Fruit fly (Drosophila melanogaster) whole organism, embryonic: ENCODE measurements around the gene CG7656.

ENCODE experiments used
- BtbVII ChIP-seq: fragments of 200-800 bp; sonication (Bioruptor generic); optimal IDR thresholded peaks from 3 replicates; lab custom pipeline; 2017; ENCODE audit warnings: missing biosample characterization, mild to moderate bottlenecking, missing genetic modification characterization
- CG10543 ChIP-seq: fragments of 200-800 bp; sonication (Bioruptor generic); optimal IDR thresholded peaks from 3 replicates; lab custom pipeline; 2017; ENCODE audit warnings: missing biosample characterization, mild to moderate bottlenecking, missing genetic modification characterization, moderate library complexity
- CG10959 ChIP-seq: fragments of 200-800 bp; sonication (Bioruptor generic); IDR thresholded peaks from 2 replicates; pipeline ENCODE4 v1.3.6; 2022; ENCODE audit warnings: missing biosample characterization, missing genetic modification characterization
- CG11456 ChIP-seq: fragments of 200-800 bp; sonication (Bioruptor generic); IDR thresholded peaks from 3 replicates; pipeline ENCODE4 v1.3.6; 2022; ENCODE audit warnings: missing biosample characterization, missing genetic modification characterization
- CG12744 ChIP-seq: fragments of 200-800 bp; sonication (Bioruptor generic); optimal IDR thresholded peaks from 2 replicates; lab custom pipeline; 2016; ENCODE audit warnings: missing biosample characterization, missing genetic modification characterization
- CG13296 ChIP-seq: fragments of 200-800 bp; sonication (Bioruptor generic); optimal IDR thresholded peaks from 3 replicates; lab custom pipeline; 2018; ENCODE audit warnings: missing biosample characterization, mild to moderate bottlenecking, missing genetic modification characterization
- CG17328 ChIP-seq: fragments of 200-800 bp; sonication (Bioruptor generic); IDR thresholded peaks from 2 replicates; pipeline ENCODE4 v1.3.6; 2022; ENCODE audit warnings: missing biosample characterization, missing genetic modification characterization
- CG17912 ChIP-seq: fragments of 200-800 bp; sonication (Bioruptor generic); optimal IDR thresholded peaks from 2 replicates; lab custom pipeline; 2018; ENCODE audit warnings: missing biosample characterization, mild to moderate bottlenecking, missing genetic modification characterization
- CG1792 ChIP-seq: fragments of 200-800 bp; sonication (Bioruptor generic); optimal IDR thresholded peaks from 2 replicates; lab custom pipeline; 2016; ENCODE audit warnings: missing biosample characterization, missing genetic modification characterization
- CG18476 ChIP-seq: fragments of 200-800 bp; sonication (Bioruptor generic); optimal IDR thresholded peaks from 2 replicates; lab custom pipeline; 2016; ENCODE audit warnings: missing biosample characterization, mild to moderate bottlenecking, missing genetic modification characterization
- CG2678 ChIP-seq: fragments of 200-800 bp; sonication (Bioruptor generic); optimal IDR thresholded peaks from 3 replicates; lab custom pipeline; 2019; ENCODE audit warnings: missing biosample characterization, mild to moderate bottlenecking, missing genetic modification characterization, moderate library complexity
- CG3281 ChIP-seq: fragments of 200-800 bp; sonication (Bioruptor generic); optimal IDR thresholded peaks from 3 replicates; lab custom pipeline; 2017; ENCODE audit warnings: missing biosample characterization, mild to moderate bottlenecking, missing genetic modification characterization
- CG33557 ChIP-seq: fragments of 200-800 bp; sonication (Bioruptor generic); optimal IDR thresholded peaks from 2 replicates; lab custom pipeline; 2019; ENCODE audit warnings: missing biosample characterization, mild to moderate bottlenecking, missing genetic modification characterization, moderate library complexity
- CG7357 ChIP-seq: fragments of 200-800 bp; sonication (Bioruptor generic); IDR thresholded peaks from 3 replicates; pipeline ENCODE4 v1.3.6; 2022; ENCODE audit warnings: missing biosample characterization, missing genetic modification characterization
- CG7963 ChIP-seq: fragments of 200-800 bp; sonication (Bioruptor generic); IDR thresholded peaks from 3 replicates; pipeline ENCODE4 v1.3.6; 2022; ENCODE audit warnings: missing biosample characterization, missing genetic modification characterization; ENCODE audit not compliant: partially characterized antibody
- CG8359 ChIP-seq: fragments of 200-800 bp; sonication (Bioruptor generic); optimal IDR thresholded peaks from 2 replicates; lab custom pipeline; 2017; ENCODE audit warnings: missing biosample characterization, mild to moderate bottlenecking, missing genetic modification characterization, borderline replicate concordance
- Dll ChIP-seq: fragments of 200-800 bp; sonication (Bioruptor generic); IDR thresholded peaks from 4 replicates; pipeline ENCODE4 v1.3.6; 2022; ENCODE audit warnings: missing biosample characterization, missing genetic modification characterization; ENCODE audit not compliant: partially characterized antibody
- Drgx ChIP-seq: fragments of 200-800 bp; sonication (Bioruptor generic); IDR thresholded peaks from 2 replicates; pipeline ENCODE4 v1.3.6; 2022; ENCODE audit warnings: missing biosample characterization, missing genetic modification characterization
- ERR ChIP-seq: fragments of 200-800 bp; sonication (Bioruptor generic); optimal IDR thresholded peaks from 2 replicates; lab custom pipeline; 2016; ENCODE audit warnings: missing biosample characterization, missing genetic modification characterization
- Hmr ChIP-seq: fragments of 200-800 bp; sonication (Bioruptor generic); optimal IDR thresholded peaks from 3 replicates; lab custom pipeline; 2017; ENCODE audit warnings: mild to moderate bottlenecking, missing biosample characterization, missing genetic modification reagents, missing genetic modification characterization
- MBD-R2 ChIP-seq: fragments of 200-800 bp; sonication (Bioruptor generic); IDR thresholded peaks from 2 replicates; pipeline ENCODE4 v1.3.6; 2022; ENCODE audit warnings: missing biosample characterization, missing genetic modification characterization
- MESR4 ChIP-seq: fragments of 200-800 bp; sonication (Bioruptor generic); optimal IDR thresholded peaks from 2 replicates; lab custom pipeline; 2018; ENCODE audit warnings: missing biosample characterization, mild to moderate bottlenecking, missing genetic modification characterization, moderate library complexity
- NC2β ChIP-seq: fragments of 200-800 bp; sonication (Bioruptor generic); optimal IDR thresholded peaks from 2 replicates; lab custom pipeline; 2016; ENCODE audit warnings: missing biosample characterization, missing genetic modification characterization
- Nf-YB ChIP-seq: fragments of 200-800 bp; sonication (Bioruptor generic); optimal IDR thresholded peaks from 3 replicates; lab custom pipeline; 2019; ENCODE audit warnings: missing biosample characterization, mild to moderate bottlenecking, missing genetic modification characterization, moderate library complexity
- Oaz ChIP-seq: fragments of 200-800 bp; sonication (Bioruptor generic); IDR thresholded peaks from 2 replicates; pipeline ENCODE4 v1.3.6; 2022; ENCODE audit warnings: missing biosample characterization, missing genetic modification characterization
- Oli ChIP-seq: fragments of 200-800 bp; sonication (Bioruptor generic); optimal IDR thresholded peaks from 2 replicates; lab custom pipeline; 2018; ENCODE audit warnings: missing biosample characterization, mild to moderate bottlenecking, missing genetic modification characterization, moderate library complexity
- Optix ChIP-seq: fragments of 200-800 bp; sonication (Bioruptor generic); IDR thresholded peaks from 3 replicates; pipeline ENCODE4 v1.3.6; 2022; ENCODE audit warnings: missing biosample characterization, missing genetic modification characterization
- PHDP ChIP-seq: fragments of 200-800 bp; sonication (Bioruptor generic); optimal IDR thresholded peaks from 3 replicates; lab custom pipeline; 2018; ENCODE audit warnings: missing biosample characterization, mild to moderate bottlenecking, missing genetic modification characterization, moderate library complexity
- Rfx ChIP-seq: fragments of 200-800 bp; sonication (Bioruptor generic); IDR thresholded peaks from 2 replicates; pipeline ENCODE4 v1.3.6; 2022; ENCODE audit warnings: missing biosample characterization, missing genetic modification characterization
- TFAM ChIP-seq: fragments of 200-800 bp; sonication (Bioruptor generic); optimal IDR thresholded peaks from 2 replicates; lab custom pipeline; 2017; ENCODE audit warnings: missing biosample characterization, missing genetic modification characterization, inconsistent platforms
- Xbp1 ChIP-seq: fragments of 200-800 bp; sonication (Bioruptor generic); optimal IDR thresholded peaks from 3 replicates; lab custom pipeline; 2016; ENCODE audit warnings: missing biosample characterization, mild to moderate bottlenecking, missing genetic modification characterization
- caup ChIP-seq: fragments of 200-800 bp; sonication (Bioruptor generic); optimal IDR thresholded peaks from 3 replicates; lab custom pipeline; 2017; ENCODE audit warnings: missing biosample characterization, mild to moderate bottlenecking, missing genetic modification characterization, moderate library complexity; ENCODE audit not compliant: severe bottlenecking
- chinmo ChIP-seq: fragments of 200-800 bp; sonication (Bioruptor generic); IDR thresholded peaks from 4 replicates; pipeline ENCODE4 v1.3.6; 2022; ENCODE audit warnings: missing biosample characterization, missing genetic modification characterization; ENCODE audit not compliant: partially characterized antibody
- chn ChIP-seq: fragments of 200-800 bp; sonication (Bioruptor generic); optimal IDR thresholded peaks from 2 replicates; lab custom pipeline; 2016; ENCODE audit warnings: missing biosample characterization, missing genetic modification characterization
- croc ChIP-seq: fragments of 200-800 bp; sonication (Bioruptor generic); conservative IDR thresholded peaks from 3 replicates; pipeline ENCODE4 v1.3.6; 2022; ENCODE audit warnings: missing biosample characterization, missing genetic modification characterization
- dati ChIP-seq: fragments of 200-800 bp; sonication (Bioruptor generic); IDR thresholded peaks from 2 replicates; pipeline ENCODE4 v1.3.6; 2022; ENCODE audit warnings: missing biosample characterization, missing genetic modification characterization
- emc ChIP-seq: fragments of 200-800 bp; sonication (Bioruptor generic); optimal IDR thresholded peaks from 2 replicates; lab custom pipeline; 2016; ENCODE audit warnings: missing biosample characterization, missing genetic modification characterization
- fru ChIP-seq: fragments of >200 bp; optimal IDR thresholded peaks from 2 replicates; lab custom pipeline; 2017
- gce ChIP-seq: fragments of 200-800 bp; sonication (Bioruptor generic); IDR thresholded peaks from 3 replicates; pipeline ENCODE4 v1.3.6; 2022; ENCODE audit warnings: missing biosample characterization, missing genetic modification characterization
- gsb-n ChIP-seq: fragments of 200-800 bp; sonication (Bioruptor generic); optimal IDR thresholded peaks from 3 replicates; lab custom pipeline; 2018; ENCODE audit warnings: missing biosample characterization, mild to moderate bottlenecking, missing genetic modification characterization
- her ChIP-seq: fragments of 200-800 bp; sonication (Bioruptor generic); optimal IDR thresholded peaks from 2 replicates; lab custom pipeline; 2016; ENCODE audit warnings: missing biosample characterization, missing genetic modification characterization
- nmo ChIP-seq: fragments of 200-800 bp; sonication (Bioruptor generic); optimal IDR thresholded peaks from 2 replicates; lab custom pipeline; 2018; ENCODE audit warnings: missing biosample characterization, mild to moderate bottlenecking, missing genetic modification characterization, moderate library complexity
- odd ChIP-seq: fragments of 200-800 bp; sonication (Bioruptor generic); optimal IDR thresholded peaks from 2 replicates; lab custom pipeline; 2017; ENCODE audit warnings: missing biosample characterization, mild to moderate bottlenecking, missing genetic modification characterization
- seq ChIP-seq: fragments of 200-800 bp; sonication (Bioruptor generic); IDR thresholded peaks from 2 replicates; pipeline ENCODE4 v1.3.6; 2022; ENCODE audit warnings: missing biosample characterization, missing genetic modification characterization
- slbo ChIP-seq: fragments of 200-800 bp; sonication (Bioruptor generic); IDR thresholded peaks from 2 replicates; pipeline ENCODE4 v1.3.6; 2022; ENCODE audit warnings: missing biosample characterization, missing genetic modification characterization
- slp2 ChIP-seq: fragments of 200-800 bp; sonication (Bioruptor generic); optimal IDR thresholded peaks from 2 replicates; lab custom pipeline; 2016; ENCODE audit warnings: missing biosample characterization, missing genetic modification characterization
- trh ChIP-seq: fragments of 200-800 bp; sonication (Bioruptor generic); optimal IDR thresholded peaks from 2 replicates; lab custom pipeline; 2016; ENCODE audit warnings: missing biosample characterization, missing genetic modification characterization
- twi ChIP-seq: fragments of 200-800 bp; optimal IDR thresholded peaks from 2 replicates; lab custom pipeline; 2019; ENCODE audit warnings: missing biosample characterization, mild to moderate bottlenecking, missing genetic modification characterization, moderate library complexity
- usp ChIP-seq: fragments of >200 bp; optimal IDR thresholded peaks from 2 replicates; lab custom pipeline; 2017; ENCODE audit warnings: missing biosample characterization, missing genetic modification characterization
- vvl ChIP-seq: fragments of 200-800 bp; sonication (Bioruptor generic); IDR thresholded peaks from 2 replicates; pipeline ENCODE4 v1.3.6; 2022; ENCODE audit warnings: missing biosample characterization, missing genetic modification characterization
- z ChIP-seq: fragments of 200-800 bp; sonication (Bioruptor generic); IDR thresholded peaks from 3 replicates; pipeline ENCODE4 v1.3.6; 2022; ENCODE audit warnings: missing biosample characterization, missing genetic modification characterization

CG7656 gene

dm6 chr3L:15566484-15566955, 21.5 kb downstream of the CG7656 start (continued):
- no peak for TF ChIP-seq Oaz (GFP tag; lab: Robert Waterston, UW)
- peak; percentile 3 for TF ChIP-seq twi (tag; lab: Kevin White, UChicago)
- TF ChIP-seq CG11456 (GFP tag; lab: Robert Waterston, UW): 0 out of 3 replicates have a peak, but pooled peaks have one; percentile 67
- no peak for TF ChIP-seq NC2β (GFP tag; lab: Kevin White, UChicago)
- peak; percentile 91 for TF ChIP-seq Hmr (GFP tag; lab: Kevin White, UChicago)
- no peak; the same call in 1 of the 2 replicates for TF ChIP-seq CG17328 (GFP tag; lab: Robert Waterston, UW)
- TF ChIP-seq seq (GFP tag; lab: Robert Waterston, UW): peak; percentile 70; the same call in 1 of the 2 replicates
- no peak for TF ChIP-seq z
- TF ChIP-seq gsb-n: no peak
- TF ChIP-seq CG17912 (GFP tag; lab: Kevin White, UChicago): peak; percentile 83
- TF ChIP-seq TFAM (GFP tag; lab: Kevin White, UChicago): peak; percentile 29
- TF ChIP-seq vvl (GFP tag; lab: Robert Waterston, UW): peak; percentile 69
- peak; percentile 91 for TF ChIP-seq caup (GFP tag; lab: Kevin White, UChicago)
- TF ChIP-seq slbo: 0 out of 2 replicates have a peak, but pooled peaks have one; percentile 14
- 0 out of 3 replicates have a peak, but pooled peaks have one; percentile 7 for TF ChIP-seq CG7357 (GFP tag; lab: Robert Waterston, UW)
- no peak for TF ChIP-seq gce (GFP tag; lab: Robert Waterston, UW)
- peak; percentile 51 for TF ChIP-seq CG12744 (GFP tag; lab: Kevin White, UChicago)
- TF ChIP-seq MESR4: no peak
- TF ChIP-seq Drgx (GFP tag; lab: Robert Waterston, UW): 0 out of 2 replicates have a peak, but pooled peaks have one; percentile 23
- TF ChIP-seq CG7963 (GFP tag; lab: Robert Waterston, UW): no peak
- TF ChIP-seq trh (GFP tag; lab: Kevin White, UChicago): no peak
- peak; percentile 90 for TF ChIP-seq odd (GFP tag; lab: Kevin White, UChicago)
- no peak for TF ChIP-seq CG10959 (GFP tag; lab: Robert Waterston, UW)
- TF ChIP-seq Oli (tag; lab: Kevin White, UChicago): peak; percentile 51
- peak; percentile 7 for TF ChIP-seq ERR (GFP tag; lab: Kevin White, UChicago)
- peak; percentile 92 for TF ChIP-seq CG13296 (GFP tag; lab: Kevin White, UChicago)
- no peak for TF ChIP-seq Nf-YB (GFP tag; lab: Kevin White, UChicago)
- TF ChIP-seq Optix (GFP tag; lab: Robert Waterston, UW): no peak
- TF ChIP-seq CG33557: peak; percentile 74
- TF ChIP-seq usp: no peak
- TF ChIP-seq Rfx (GFP tag; lab: Robert Waterston, UW): peak; percentile 60; the same call in 1 of the 2 replicates
- TF ChIP-seq CG18476 (GFP tag; lab: Kevin White, UChicago): peak; percentile 51
- TF ChIP-seq Xbp1 (GFP tag; lab: Kevin White, UChicago): peak; percentile 8
- TF ChIP-seq chn (GFP tag; lab: Kevin White, UChicago): no peak
- no peak for TF ChIP-seq Dll
- peak; percentile 28 for TF ChIP-seq CG1792 (GFP tag; lab: Kevin White, UChicago)
- TF ChIP-seq chinmo (GFP tag; lab: Robert Waterston, UW): 0 out of 4 replicates have a peak, but pooled peaks have one; percentile 44
- TF ChIP-seq fru (lab: Kevin White, UChicago): no peak
- TF ChIP-seq dati (GFP tag; lab: Robert Waterston, UW): no peak
- peak; percentile 78 for TF ChIP-seq CG3281
- peak; percentile 42 for TF ChIP-seq CG8359 (GFP tag; lab: Kevin White, UChicago)
- peak; percentile 98 for TF ChIP-seq CG10543 (GFP tag; lab: Kevin White, UChicago)
- peak; percentile 61 for TF ChIP-seq her (GFP tag; lab: Kevin White, UChicago)
- TF ChIP-seq nmo (GFP tag; lab: Kevin White, UChicago): no peak
- TF ChIP-seq MBD-R2 (GFP tag; lab: Robert Waterston, UW): peak; percentile 30; the same call in 1 of the 2 replicates
- no peak for TF ChIP-seq croc (GFP tag; lab: Robert Waterston, UW)
- peak; percentile 87 for TF ChIP-seq BtbVII (GFP tag; lab: Kevin White, UChicago)
- TF ChIP-seq emc (GFP tag; lab: Kevin White, UChicago): no peak
- no peak for TF ChIP-seq CG2678 (tag; lab: Kevin White, UChicago)
- TF ChIP-seq slp2 (GFP tag; lab: Kevin White, UChicago): peak; percentile 33
- TF ChIP-seq PHDP (tag; lab: Kevin White, UChicago): peak; percentile 75
